Worm (Caenorhabditis elegans) whole organism, early embryonic: ENCODE data around the gene T24A6.17.

Source experiments
- B0310.2 ChIP-seq: sonication (generic microtip); optimal IDR thresholded peaks from 2 replicates; lab custom pipeline; 2016; ENCODE audit warnings: mild to moderate bottlenecking, missing genetic modification characterization, missing compliant biosample characterization
- ama-1 ChIP-seq: fragments of 150-350 bp; optimal IDR thresholded peaks from 2 replicates; lab custom pipeline; 2014
- ceh-13 ChIP-seq: fragments of 200-800 bp; sonication (Bioruptor generic); optimal IDR thresholded peaks from 2 replicates; lab custom pipeline; 2018; ENCODE audit warnings: mild to moderate bottlenecking, missing genetic modification characterization, missing compliant biosample characterization
- ceh-36 ChIP-seq: sonication (generic microtip); optimal IDR thresholded peaks from 2 replicates; lab custom pipeline; 2016; ENCODE audit warnings: missing genetic modification characterization, inconsistent platforms, missing compliant biosample characterization
- ets-7 ChIP-seq: sonication (generic microtip); optimal IDR thresholded peaks from 2 replicates; lab custom pipeline; 2016; ENCODE audit warnings: missing genotype, missing genetic modification characterization, missing compliant biosample characterization
- flt-1 ChIP-seq: fragments of 200-800 bp; sonication (Bioruptor generic); IDR thresholded peaks from 2 replicates; pipeline ENCODE4 v1.3.6; 2022; ENCODE audit warnings: missing genetic modification characterization, missing compliant biosample characterization
- hmbx-1 ChIP-seq: sonication (generic microtip); optimal IDR thresholded peaks from 2 replicates; lab custom pipeline; 2016; ENCODE audit warnings: mild to moderate bottlenecking, missing genetic modification characterization, missing compliant biosample characterization
- hmg-4 ChIP-seq: fragments of 200-800 bp; sonication (Bioruptor generic); optimal IDR thresholded peaks from 2 replicates; lab custom pipeline; 2018; ENCODE audit warnings: mild to moderate bottlenecking, missing genetic modification characterization, missing compliant biosample characterization
- pes-1 ChIP-seq: fragments of 200-800 bp; sonication (Bioruptor generic); IDR thresholded peaks from 2 replicates; pipeline ENCODE4 v1.3.6; 2022; ENCODE audit warnings: missing genetic modification reagents, missing genetic modification characterization, missing compliant biosample characterization
- scrt-1 ChIP-seq: fragments of 200-800 bp; sonication (Bioruptor generic); IDR thresholded peaks from 2 replicates; pipeline ENCODE4 v1.3.6; 2022; ENCODE audit warnings: missing genetic modification characterization, missing compliant biosample characterization
- sea-1 ChIP-seq: fragments of 200-800 bp; sonication (Bioruptor generic); conservative IDR thresholded peaks from 2 replicates; pipeline ENCODE4 v1.3.6; 2022; ENCODE audit warnings: missing genetic modification characterization, missing compliant biosample characterization
- tbx-37 ChIP-seq: fragments of 200-800 bp; sonication (Bioruptor generic); conservative IDR thresholded peaks from 2 replicates; pipeline ENCODE4 v1.3.6; 2022; ENCODE audit warnings: missing genetic modification reagents, missing genetic modification characterization, missing compliant biosample characterization
- tra-4 ChIP-seq: sonication (generic microtip); optimal IDR thresholded peaks from 2 replicates; lab custom pipeline; 2017; ENCODE audit warnings: missing genetic modification characterization, missing compliant biosample characterization

ce11 chrV:3579248-3579647, 15.0 kb upstream of the T24A6.17 start:
- TF ChIP-seq B0310.2 (tag; lab: Kevin White, UChicago) (no peak), ama-1 (lab: Kevin White, UChicago) (no peak), ets-7 (tag; lab: Kevin White, UChicago) (no peak), ceh-13 (GFP tag; lab: Kevin White, UChicago) (no peak), pes-1 (no peak), flt-1 (GFP tag; lab: Robert Waterston, UW) (no peak), sea-1 (GFP tag; lab: Robert Waterston, UW) (no peak), tra-4 (tag; lab: Kevin White, UChicago) (no peak), ceh-36 (no peak), hmbx-1 (tag; lab: Kevin White, UChicago) (no peak), hmg-4 (no peak), scrt-1 (GFP tag; lab: Robert Waterston, UW) (no peak), tbx-37 (GFP tag; lab: Robert Waterston, UW) (no peak)
